Worm (Caenorhabditis elegans) whole organism, early embryonic: ENCODE measurements around the gene srh-75.

Experiments used
- B0310.2 ChIP-seq: sonication (generic microtip); optimal IDR thresholded peaks from 2 replicates; lab custom pipeline; 2016; ENCODE audit warnings: mild to moderate bottlenecking, missing genetic modification characterization, missing compliant biosample characterization
- F13C5.2 ChIP-seq: sonication (generic microtip); optimal IDR thresholded peaks from 2 replicates; lab custom pipeline; 2017; ENCODE audit warnings: mild to moderate bottlenecking, missing genetic modification characterization, inconsistent platforms, missing compliant biosample characterization
- aly-1 ChIP-seq: sonication (generic microtip); optimal IDR thresholded peaks from 2 replicates; lab custom pipeline; 2016; ENCODE audit warnings: missing genetic modification characterization, missing compliant biosample characterization
- ama-1 ChIP-seq: fragments of 150-350 bp; optimal IDR thresholded peaks from 2 replicates; lab custom pipeline; 2014
- ceh-13 ChIP-seq: fragments of 200-800 bp; sonication (Bioruptor generic); optimal IDR thresholded peaks from 2 replicates; lab custom pipeline; 2018; ENCODE audit warnings: mild to moderate bottlenecking, missing genetic modification characterization, missing compliant biosample characterization
- ceh-36 ChIP-seq: sonication (generic microtip); optimal IDR thresholded peaks from 2 replicates; lab custom pipeline; 2016; ENCODE audit warnings: missing genetic modification characterization, inconsistent platforms, missing compliant biosample characterization
- ets-7 ChIP-seq: sonication (generic microtip); optimal IDR thresholded peaks from 2 replicates; lab custom pipeline; 2016; ENCODE audit warnings: missing genotype, missing genetic modification characterization, missing compliant biosample characterization
- flt-1 ChIP-seq: fragments of 200-800 bp; sonication (Bioruptor generic); IDR thresholded peaks from 2 replicates; pipeline ENCODE4 v1.3.6; 2022; ENCODE audit warnings: missing genetic modification characterization, missing compliant biosample characterization
- hmbx-1 ChIP-seq: sonication (generic microtip); optimal IDR thresholded peaks from 2 replicates; lab custom pipeline; 2016; ENCODE audit warnings: mild to moderate bottlenecking, missing genetic modification characterization, missing compliant biosample characterization
- hmg-4 ChIP-seq: fragments of 200-800 bp; sonication (Bioruptor generic); optimal IDR thresholded peaks from 2 replicates; lab custom pipeline; 2018; ENCODE audit warnings: mild to moderate bottlenecking, missing genetic modification characterization, missing compliant biosample characterization
- hnd-1 ChIP-seq: sonication (generic microtip); optimal IDR thresholded peaks from 2 replicates; lab custom pipeline; 2016; ENCODE audit warnings: missing genetic modification characterization, missing compliant biosample characterization
- pes-1 ChIP-seq: fragments of 200-800 bp; sonication (Bioruptor generic); IDR thresholded peaks from 2 replicates; pipeline ENCODE4 v1.3.6; 2022; ENCODE audit warnings: missing genetic modification reagents, missing genetic modification characterization, missing compliant biosample characterization
- scrt-1 ChIP-seq: fragments of 200-800 bp; sonication (Bioruptor generic); IDR thresholded peaks from 2 replicates; pipeline ENCODE4 v1.3.6; 2022; ENCODE audit warnings: missing genetic modification characterization, missing compliant biosample characterization
- sea-1 ChIP-seq: fragments of 200-800 bp; sonication (Bioruptor generic); conservative IDR thresholded peaks from 2 replicates; pipeline ENCODE4 v1.3.6; 2022; ENCODE audit warnings: missing genetic modification characterization, missing compliant biosample characterization
- tbx-11 ChIP-seq: fragments of 200-800 bp; sonication (Bioruptor generic); IDR thresholded peaks from 2 replicates; pipeline ENCODE4 v1.3.6; 2022; ENCODE audit warnings: missing genetic modification characterization, missing compliant biosample characterization
- tbx-37 ChIP-seq: fragments of 200-800 bp; sonication (Bioruptor generic); conservative IDR thresholded peaks from 2 replicates; pipeline ENCODE4 v1.3.6; 2022; ENCODE audit warnings: missing genetic modification reagents, missing genetic modification characterization, missing compliant biosample characterization
- tra-4 ChIP-seq: sonication (generic microtip); optimal IDR thresholded peaks from 2 replicates; lab custom pipeline; 2017; ENCODE audit warnings: missing genetic modification characterization, missing compliant biosample characterization

Gene srh-75

DNA sequence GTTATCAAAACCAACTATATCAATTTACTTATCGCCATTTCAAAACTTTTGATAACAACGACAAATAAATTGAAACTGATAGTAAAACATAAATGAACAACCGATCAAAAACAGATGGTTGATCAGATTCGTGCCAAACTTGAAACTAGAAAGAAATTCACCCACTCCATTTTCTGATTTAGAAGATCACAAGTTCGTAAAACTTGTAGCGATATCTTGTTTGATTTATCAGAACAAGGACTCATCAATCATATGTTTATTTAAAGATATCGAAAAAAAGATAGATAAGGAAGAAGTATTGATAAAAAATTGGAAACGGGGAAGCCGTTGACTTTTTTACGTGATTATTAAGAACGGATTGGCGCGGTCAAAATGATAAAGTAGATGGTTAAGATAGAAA, 30.2 kb upstream of the srh-75 start:
- TF ChIP-seq ceh-36 (tag; lab: Kevin White, UChicago) (no peak), hnd-1 (no peak), hmg-4 (GFP tag; lab: Kevin White, UChicago) (no peak), tbx-11 (GFP tag; lab: Robert Waterston, UW) (no peak), B0310.2 (no peak), flt-1 (GFP tag; lab: Robert Waterston, UW) (no peak), aly-1 (tag; lab: Kevin White, UChicago) (no peak), tra-4 (tag; lab: Kevin White, UChicago) (no peak), sea-1 (GFP tag; lab: Robert Waterston, UW) (no peak), tbx-37 (GFP tag; lab: Robert Waterston, UW) (no peak), ceh-13 (no peak), F13C5.2 (tag; lab: Kevin White, UChicago) (no peak)

DNA sequence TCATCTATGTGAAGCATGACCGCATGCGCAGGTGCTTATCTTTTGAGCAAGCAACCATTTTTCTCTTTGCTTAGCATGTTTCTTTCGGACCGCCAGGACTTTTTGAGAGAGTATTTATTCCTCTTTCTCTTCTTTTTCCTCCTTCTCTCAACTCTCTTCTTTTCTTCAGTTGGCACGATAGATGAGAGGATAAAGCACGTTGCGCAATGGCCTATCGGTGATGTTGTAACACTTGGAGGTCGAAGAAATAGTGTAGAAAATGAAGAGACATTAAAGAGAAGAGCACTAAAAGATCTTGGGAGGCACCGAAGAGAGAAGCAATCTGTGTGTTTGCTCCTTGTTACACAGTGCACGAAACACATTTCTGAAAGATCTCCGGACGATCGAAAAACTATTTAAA, 26.7 kb upstream of the srh-75 start:
- TF ChIP-seq F13C5.2 (tag; lab: Kevin White, UChicago) (peak; percentile 35), hmg-4 (GFP tag; lab: Kevin White, UChicago) (peak; percentile 22), hnd-1 (no peak)

- TF ChIP-seq B0310.2, result no peak
Measured at ce11 chrV:11082964-11083363, 26.0 kb upstream of the srh-75 start.

- TF ChIP-seq B0310.2, result no peak
- no peak for TF ChIP-seq hmg-4 (GFP tag; lab: Kevin White, UChicago)
- no peak for TF ChIP-seq pes-1
- no peak for TF ChIP-seq aly-1 (tag; lab: Kevin White, UChicago)
- TF ChIP-seq tbx-37 (GFP tag; lab: Robert Waterston, UW), result no peak
- TF ChIP-seq F13C5.2 (tag; lab: Kevin White, UChicago), result no peak
- no peak for TF ChIP-seq sea-1 (GFP tag; lab: Robert Waterston, UW)
- TF ChIP-seq ceh-13, result no peak
- TF ChIP-seq ama-1 (lab: Kevin White, UChicago), result no peak
- TF ChIP-seq tra-4 (tag; lab: Kevin White, UChicago), result no peak
- no peak for TF ChIP-seq hnd-1
- TF ChIP-seq scrt-1, result no peak
- no peak for TF ChIP-seq tbx-11 (GFP tag; lab: Robert Waterston, UW)
- TF ChIP-seq flt-1 (GFP tag; lab: Robert Waterston, UW), result no peak
- TF ChIP-seq hmbx-1 (tag; lab: Kevin White, UChicago), result no peak
- no peak for TF ChIP-seq ets-7
- no peak for TF ChIP-seq ceh-36 (tag; lab: Kevin White, UChicago)
Measured at ce11 chrV:11082475-11082874, 25.5 kb upstream of the srh-75 start.

DNA sequence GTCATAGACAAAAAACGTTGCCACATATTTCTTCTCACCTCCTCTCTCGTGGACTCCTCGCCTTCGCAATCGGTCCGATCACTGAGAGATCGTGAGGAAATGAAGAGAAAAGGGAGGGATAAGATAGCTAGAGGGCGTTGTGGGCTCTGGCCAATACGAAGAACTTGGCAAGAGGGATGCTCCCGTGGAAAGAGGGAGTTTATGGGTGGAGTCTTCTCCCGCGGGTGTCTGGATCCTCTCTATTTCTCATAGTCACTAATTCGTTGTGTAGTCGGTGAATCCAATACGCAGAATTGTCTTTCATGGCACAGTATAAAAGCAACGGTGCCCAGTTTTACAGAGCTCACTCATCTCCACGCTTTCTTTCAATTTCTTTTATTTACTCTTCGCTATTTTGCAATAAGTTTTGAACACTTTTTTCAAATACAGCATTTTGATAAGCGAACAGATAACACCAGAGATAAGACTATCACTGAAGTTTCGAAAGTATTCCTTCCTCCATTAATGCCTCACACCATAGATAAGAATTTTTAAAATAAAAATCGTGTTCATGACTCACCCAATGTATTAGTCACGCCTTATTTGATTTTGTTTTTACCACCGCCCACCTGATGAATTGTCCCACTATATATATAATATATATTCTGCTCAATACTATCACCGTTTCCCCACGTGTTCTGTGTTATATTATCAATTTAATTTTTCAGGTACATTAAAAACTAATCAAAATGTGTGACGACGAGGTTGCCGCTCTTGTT, 23.6 kb upstream of the srh-75 start, which contains the start of gene act-1:
act-1 (plus strand) TSS at position 708 of the 758 bp plus-strand sequence.
- TF ChIP-seq aly-1 (tag; lab: Kevin White, UChicago), result no peak
- TF ChIP-seq ets-7, result no peak
- no peak for TF ChIP-seq ceh-13
- no peak for TF ChIP-seq scrt-1
- peak; percentile 26 for TF ChIP-seq F13C5.2 (tag; lab: Kevin White, UChicago)
- TF ChIP-seq tbx-37 (GFP tag; lab: Robert Waterston, UW), result no peak
- TF ChIP-seq pes-1, result peak; percentile 10; the same call in 1 of the 2 replicates
- TF ChIP-seq sea-1 (GFP tag; lab: Robert Waterston, UW), result no peak
- TF ChIP-seq flt-1 (GFP tag; lab: Robert Waterston, UW), result 0 out of 2 replicates have a peak, but pooled peaks have one; percentile 37
- no peak for TF ChIP-seq ama-1 (lab: Kevin White, UChicago)
- peak; percentile 73 for TF ChIP-seq hmg-4 (GFP tag; lab: Kevin White, UChicago)

- TF ChIP-seq ceh-13 (no peak), tbx-37 (GFP tag; lab: Robert Waterston, UW) (no peak), hnd-1 (no peak), flt-1 (GFP tag; lab: Robert Waterston, UW) (no peak), tra-4 (tag; lab: Kevin White, UChicago) (no peak), hmg-4 (GFP tag; lab: Kevin White, UChicago) (no peak), aly-1 (tag; lab: Kevin White, UChicago) (no peak), scrt-1 (no peak), ceh-36 (tag; lab: Kevin White, UChicago) (no peak), hmbx-1 (tag; lab: Kevin White, UChicago) (no peak), tbx-11 (GFP tag; lab: Robert Waterston, UW) (no peak), sea-1 (GFP tag; lab: Robert Waterston, UW) (no peak), ama-1 (lab: Kevin White, UChicago) (no peak), B0310.2 (no peak), ets-7 (no peak), F13C5.2 (tag; lab: Kevin White, UChicago) (no peak), pes-1 (no peak)
Measured at ce11 chrV:11078874-11079273, 21.9 kb upstream of the srh-75 start.

DNA sequence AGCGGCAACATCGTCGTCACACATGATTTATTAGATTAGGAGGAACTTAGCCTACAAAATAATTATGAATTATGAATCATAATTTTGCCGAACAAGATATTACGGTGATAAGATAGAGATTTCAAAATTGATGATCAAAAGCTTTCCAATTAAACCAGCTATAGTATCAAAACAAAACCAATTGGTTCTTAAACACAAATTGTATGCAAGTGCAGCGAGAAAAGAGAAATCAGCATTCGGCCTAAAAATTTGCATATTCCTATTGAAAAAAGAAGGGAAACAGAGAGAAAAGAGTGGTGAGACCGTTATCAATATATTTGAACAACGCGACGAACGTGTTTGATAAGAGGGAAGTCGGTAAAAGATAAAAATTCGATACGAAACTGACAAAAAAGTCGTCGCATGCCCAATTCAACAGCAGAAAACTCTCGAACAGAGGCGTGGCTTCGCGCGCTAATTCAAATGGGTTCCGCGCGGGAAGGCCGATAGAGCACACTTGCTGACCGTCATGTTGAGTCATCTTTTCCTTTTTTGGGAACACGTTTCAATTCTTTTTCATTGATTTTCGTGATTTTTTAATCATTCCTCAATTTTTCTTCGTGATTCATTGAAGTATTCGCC, 21.3 kb upstream of the srh-75 start, which contains the start of gene act-2:
act-2 (minus strand) TSS at position 51 of the 621 bp plus-strand sequence.
- no peak for TF ChIP-seq pes-1
- no peak for TF ChIP-seq ets-7
- peak; percentile 38 for TF ChIP-seq B0310.2
- no peak for TF ChIP-seq aly-1 (tag; lab: Kevin White, UChicago)
- TF ChIP-seq ama-1 (lab: Kevin White, UChicago), result no peak
- no peak for TF ChIP-seq tbx-37 (GFP tag; lab: Robert Waterston, UW)
- no peak for TF ChIP-seq hmg-4 (GFP tag; lab: Kevin White, UChicago)
- no peak for TF ChIP-seq F13C5.2 (tag; lab: Kevin White, UChicago)
- no peak for TF ChIP-seq hmbx-1 (tag; lab: Kevin White, UChicago)
